Worm (Caenorhabditis elegans) whole organism, young adult: Measurements from ENCODE around the gene ceh-21.

ENCODE experiments used
- B0019.2 ChIP-seq: fragments of 200-800 bp; sonication (Bioruptor generic); conservative IDR thresholded peaks from 2 replicates; pipeline ENCODE4 v1.3.6; 2022; ENCODE audit warnings: missing genetic modification reagents, missing genetic modification characterization, missing compliant biosample characterization
- B0336.3 ChIP-seq: fragments of 200-800 bp; sonication (Bioruptor generic); IDR thresholded peaks from 2 replicates; pipeline ENCODE4 v1.3.6; 2022; ENCODE audit warnings: missing genetic modification characterization, missing compliant biosample characterization
- F37B4.10 ChIP-seq: fragments of 200-800 bp; sonication (Bioruptor generic); IDR thresholded peaks from 2 replicates; pipeline ENCODE4 v1.3.6; 2022; ENCODE audit warnings: missing genetic modification characterization, missing compliant biosample characterization
- F57A8.1 ChIP-seq: fragments of 200-800 bp; sonication (Bioruptor generic); optimal IDR thresholded peaks from 2 replicates; lab custom pipeline; 2018; ENCODE audit warnings: mild to moderate bottlenecking, missing genetic modification characterization, moderate library complexity, missing compliant biosample characterization
- K12H6.12 ChIP-seq: fragments of 200-800 bp; sonication (Bioruptor generic); optimal IDR thresholded peaks from 2 replicates; lab custom pipeline; 2018; ENCODE audit warnings: mild to moderate bottlenecking, missing genetic modification characterization, missing compliant biosample characterization
- Y53F4B.3 ChIP-seq: fragments of 200-800 bp; sonication (Bioruptor generic); IDR thresholded peaks from 2 replicates; pipeline ENCODE4 v1.3.6; 2022; ENCODE audit warnings: missing genetic modification reagents, missing genetic modification characterization, missing compliant biosample characterization
- Y56A3A.18 ChIP-seq: fragments of 200-800 bp; sonication (Bioruptor generic); IDR thresholded peaks from 2 replicates; pipeline ENCODE4 v1.3.6; 2022; ENCODE audit warnings: missing genetic modification reagents, missing genetic modification characterization, missing compliant biosample characterization
- Y79H2A.3 ChIP-seq: fragments of 200-800 bp; sonication (Bioruptor generic); conservative IDR thresholded peaks from 2 replicates; pipeline ENCODE4 v1.3.6; 2022; ENCODE audit warnings: missing genetic modification reagents, missing genetic modification characterization, missing compliant biosample characterization
- akir-1 ChIP-seq: fragments of 200-800 bp; sonication (Bioruptor generic); optimal IDR thresholded peaks from 2 replicates; lab custom pipeline; 2018; ENCODE audit warnings: mild to moderate bottlenecking, missing genetic modification characterization, moderate library complexity, missing compliant biosample characterization
- ama-1 ChIP-seq, 3 experiments: fragments of 150-350 bp in 1 of 3; sonication (generic microtip) in 2 of 3; optimal IDR thresholded peaks; 2 replicates each; lab custom pipeline; 2014 to 2018; ENCODE audit warnings: missing biosample characterization in 2 of 3, missing genetic modification characterization in 2 of 3, missing genetic modification reagents in 2 of 3
- aptf-2 ChIP-seq: fragments of 200-800 bp; sonication (Bioruptor generic); conservative IDR thresholded peaks from 2 replicates; pipeline ENCODE4 v1.3.6; 2022; ENCODE audit warnings: missing genetic modification reagents, missing genetic modification characterization, missing compliant biosample characterization
- aptf-3 ChIP-seq: fragments of 200-800 bp; sonication (Bioruptor generic); IDR thresholded peaks from 2 replicates; pipeline ENCODE4 v1.3.6; 2022; ENCODE audit warnings: missing genetic modification characterization, missing compliant biosample characterization
- atf-7 ChIP-seq: sonication (generic microtip); optimal IDR thresholded peaks from 2 replicates; lab custom pipeline; 2017; ENCODE audit warnings: mild to moderate bottlenecking, missing genetic modification characterization, missing compliant biosample characterization
- cebp-2 ChIP-seq: fragments of 200-800 bp; sonication (Bioruptor generic); IDR thresholded peaks from 2 replicates; pipeline ENCODE4 v1.3.6; 2022; ENCODE audit warnings: missing genetic modification characterization, missing compliant biosample characterization
- ceh-58 ChIP-seq: fragments of 200-800 bp; sonication (Bioruptor generic); IDR thresholded peaks from 2 replicates; pipeline ENCODE4 v1.3.6; 2022; ENCODE audit warnings: missing genetic modification characterization, missing compliant biosample characterization
- ceh-79 ChIP-seq: sonication (generic microtip); optimal IDR thresholded peaks from 2 replicates; lab custom pipeline; 2017; ENCODE audit warnings: mild to moderate bottlenecking, missing genetic modification characterization, missing compliant biosample characterization
- dpl-1 ChIP-seq: fragments of 150-350 bp; optimal IDR thresholded peaks from 2 replicates; lab custom pipeline; 2014; ENCODE audit warnings: missing biosample characterization, missing genetic modification reagents, missing genetic modification characterization
- efl-1 ChIP-seq: fragments of 150-350 bp; optimal IDR thresholded peaks from 2 replicates; lab custom pipeline; 2014; ENCODE audit warnings: missing biosample characterization, missing genetic modification reagents, missing genetic modification characterization
- egrh-3 ChIP-seq: fragments of 200-800 bp; sonication (Bioruptor generic); IDR thresholded peaks from 2 replicates; pipeline ENCODE4 v1.3.6; 2022; ENCODE audit warnings: missing genetic modification reagents, missing genetic modification characterization, missing compliant biosample characterization
- fkh-3 ChIP-seq: sonication (generic microtip); optimal IDR thresholded peaks from 2 replicates; lab custom pipeline; 2016; ENCODE audit warnings: mild to moderate bottlenecking, missing genetic modification characterization, missing compliant biosample characterization
- gei-17 ChIP-seq: fragments of 200-800 bp; sonication (Bioruptor generic); optimal IDR thresholded peaks from 2 replicates; lab custom pipeline; 2018; ENCODE audit warnings: mild to moderate bottlenecking, missing genetic modification characterization, missing compliant biosample characterization
- him-1 ChIP-seq: sonication (generic microtip); optimal IDR thresholded peaks from 2 replicates; lab custom pipeline; 2016; ENCODE audit warnings: missing genotype, missing genetic modification reagents, missing genetic modification characterization, missing compliant biosample characterization
- hlh-12 ChIP-seq: sonication (generic microtip); optimal IDR thresholded peaks from 2 replicates; lab custom pipeline; 2016; ENCODE audit warnings: missing genetic modification characterization, missing compliant biosample characterization
- hlh-26 ChIP-seq: fragments of 200-800 bp; sonication (Bioruptor generic); conservative IDR thresholded peaks from 2 replicates; pipeline ENCODE4 v1.3.6; 2022; ENCODE audit warnings: missing genetic modification reagents, missing genetic modification characterization, missing compliant biosample characterization
- hsf-1 ChIP-seq: fragments of 200-800 bp; sonication (Bioruptor generic); IDR thresholded peaks from 2 replicates; pipeline ENCODE4 v1.3.6; 2022; ENCODE audit warnings: missing genetic modification reagents, missing genetic modification characterization, missing compliant biosample characterization
- let-526 ChIP-seq: fragments of 200-800 bp; sonication (Bioruptor generic); IDR thresholded peaks from 2 replicates; pipeline ENCODE4 v1.3.6; 2022; ENCODE audit warnings: missing genetic modification reagents, missing genetic modification characterization, missing compliant biosample characterization
- lin-26 ChIP-seq: fragments of 200-800 bp; sonication (Bioruptor generic); IDR thresholded peaks from 2 replicates; pipeline ENCODE4 v1.3.6; 2022; ENCODE audit warnings: missing genetic modification reagents, missing genetic modification characterization, missing compliant biosample characterization
- lin-40 ChIP-seq: sonication (generic microtip); optimal IDR thresholded peaks from 2 replicates; lab custom pipeline; 2016; ENCODE audit warnings: missing genetic modification characterization, mild to moderate bottlenecking, missing compliant biosample characterization, missing genotype, missing genetic modification reagents
- lin-54 ChIP-seq: fragments of 200-800 bp; sonication (Bioruptor generic); optimal IDR thresholded peaks from 2 replicates; lab custom pipeline; 2018; ENCODE audit warnings: mild to moderate bottlenecking, missing genetic modification characterization, missing compliant biosample characterization
- lsy-27 ChIP-seq: sonication (generic microtip); optimal IDR thresholded peaks from 2 replicates; lab custom pipeline; 2017; ENCODE audit warnings: missing genetic modification characterization, mild to moderate bottlenecking, missing compliant biosample characterization, antibody characterized with exemption, missing genotype, borderline replicate concordance; ENCODE audit not compliant: insufficient read depth
- madf-6 ChIP-seq: fragments of 200-800 bp; sonication (Bioruptor generic); IDR thresholded peaks from 2 replicates; pipeline ENCODE4 v1.3.6; 2022; ENCODE audit warnings: missing genetic modification reagents, missing genetic modification characterization, missing compliant biosample characterization
- mes-4 ChIP-seq: sonication (generic microtip); optimal IDR thresholded peaks from 2 replicates; lab custom pipeline; 2016; ENCODE audit warnings: missing genotype, missing genetic modification characterization, missing compliant biosample characterization
- nhr-120 ChIP-seq: fragments of 200-800 bp; sonication (Bioruptor generic); IDR thresholded peaks from 2 replicates; pipeline ENCODE4 v1.3.6; 2022; ENCODE audit warnings: missing genetic modification characterization, missing compliant biosample characterization
- nhr-179 ChIP-seq: sonication (generic microtip); optimal IDR thresholded peaks from 2 replicates; lab custom pipeline; 2016; ENCODE audit warnings: mild to moderate bottlenecking, missing genetic modification characterization, missing compliant biosample characterization
- nhr-27 ChIP-seq: fragments of 200-800 bp; sonication (Bioruptor generic); optimal IDR thresholded peaks from 2 replicates; lab custom pipeline; 2018; ENCODE audit warnings: mild to moderate bottlenecking, missing genetic modification characterization, moderate library complexity, missing compliant biosample characterization
- pbrm-1 ChIP-seq: fragments of 200-800 bp; sonication (Bioruptor generic); IDR thresholded peaks from 2 replicates; pipeline ENCODE4 v1.3.6; 2022; ENCODE audit warnings: missing genetic modification reagents, missing genetic modification characterization, missing compliant biosample characterization
- pha-4 ChIP-seq: fragments of 150-350 bp; sonication (generic microtip); optimal IDR thresholded peaks from 2 replicates; lab custom pipeline; 2014; ENCODE audit warnings: missing biosample characterization, missing genetic modification reagents, missing genetic modification characterization
- snpc-1.1 ChIP-seq: sonication (generic microtip); optimal IDR thresholded peaks from 2 replicates; lab custom pipeline; 2017; ENCODE audit warnings: missing genetic modification characterization, mild to moderate bottlenecking, missing compliant biosample characterization, antibody characterized with exemption, moderate library complexity, missing genotype, missing genetic modification reagents; ENCODE audit not compliant: insufficient read depth
- sptf-2 ChIP-seq: fragments of 200-800 bp; sonication (Bioruptor generic); optimal IDR thresholded peaks from 2 replicates; lab custom pipeline; 2018; ENCODE audit warnings: mild to moderate bottlenecking, missing genetic modification characterization, missing compliant biosample characterization
- tbp1 ChIP-seq: fragments of 200-800 bp; sonication (Bioruptor generic); optimal IDR thresholded peaks from 2 replicates; lab custom pipeline; 2018; ENCODE audit warnings: mild to moderate bottlenecking, missing genetic modification characterization, missing compliant biosample characterization
- tlf-1 ChIP-seq: fragments of 200-800 bp; sonication (Bioruptor generic); optimal IDR thresholded peaks from 2 replicates; lab custom pipeline; 2018; ENCODE audit warnings: mild to moderate bottlenecking, missing genetic modification characterization, missing compliant biosample characterization
- unc-130 ChIP-seq: sonication (generic microtip); optimal IDR thresholded peaks from 2 replicates; lab custom pipeline; 2016; ENCODE audit warnings: missing genetic modification reagents, missing genetic modification characterization, missing compliant biosample characterization
- unc-62 ChIP-seq: fragments of 150-350 bp; optimal IDR thresholded peaks from 2 replicates; lab custom pipeline; 2014; ENCODE audit warnings: missing biosample characterization, missing genetic modification reagents, missing genetic modification characterization
- xnd-1 ChIP-seq: sonication (generic microtip); optimal IDR thresholded peaks from 2 replicates; lab custom pipeline; 2016; ENCODE audit warnings: missing genotype, missing genetic modification reagents, missing genetic modification characterization, missing compliant biosample characterization
- zfh-2 ChIP-seq: fragments of 200-800 bp; sonication (Bioruptor generic); conservative IDR thresholded peaks from 2 replicates; pipeline ENCODE4 v1.3.6; 2022; ENCODE audit warnings: missing genetic modification reagents, missing genetic modification characterization, missing compliant biosample characterization
- ztf-26 ChIP-seq: sonication (generic microtip); optimal IDR thresholded peaks from 2 replicates; lab custom pipeline; 2017; ENCODE audit warnings: missing genetic modification characterization, missing compliant biosample characterization
- ztf-28 ChIP-seq: fragments of 200-800 bp; sonication (Bioruptor generic); IDR thresholded peaks from 2 replicates; pipeline ENCODE4 v1.3.6; 2022; ENCODE audit warnings: missing genetic modification reagents, missing genetic modification characterization, missing compliant biosample characterization
- ztf-3 ChIP-seq: fragments of 200-800 bp; sonication (Bioruptor generic); optimal IDR thresholded peaks from 2 replicates; lab custom pipeline; 2018; ENCODE audit warnings: mild to moderate bottlenecking, missing genetic modification characterization, missing compliant biosample characterization

The ceh-21 gene

ce11 chrX:1858616-1859015 lies 6.1 kb upstream of the ceh-21 start (continued):
- peak; percentile 63; the same call in 1 of the 2 replicates for TF ChIP-seq Y56A3A.18
- TF ChIP-seq gei-17 (GFP tag; lab: Kevin White, UChicago) = peak; percentile 82
- TF ChIP-seq zfh-2 = peak; percentile 82
- TF ChIP-seq unc-130 (GFP tag; lab: Kevin White, UChicago) = no peak
- TF ChIP-seq ztf-3 = no peak
- no peak for TF ChIP-seq nhr-179
- 0 out of 2 replicates have a peak, but pooled peaks have one; percentile 55 for TF ChIP-seq cebp-2
- 0 out of 2 replicates have a peak, but pooled peaks have one; percentile 30 for TF ChIP-seq ztf-28 (GFP tag; lab: Robert Waterston, UW)
- no peak for TF ChIP-seq fkh-3 (tag; lab: Kevin White, UChicago)
- TF ChIP-seq lin-40 (tag; lab: Kevin White, UChicago) = no peak
- no peak for TF ChIP-seq efl-1
- peak; percentile 82 for TF ChIP-seq pbrm-1
- no peak for TF ChIP-seq B0019.2 (GFP tag; lab: Robert Waterston, UW)
- TF ChIP-seq lin-54 (GFP tag; lab: Kevin White, UChicago) = peak; percentile 41
- peak; percentile 42 for TF ChIP-seq atf-7 (tag; lab: Kevin White, UChicago)
- TF ChIP-seq nhr-120 (GFP tag; lab: Robert Waterston, UW) = no peak
- peak; percentile 45; the same call in 1 of the 2 replicates for TF ChIP-seq madf-6 (GFP tag; lab: Robert Waterston, UW)
- TF ChIP-seq dpl-1 = no peak
- 0 out of 2 replicates have a peak, but pooled peaks have one; percentile 63 for TF ChIP-seq ceh-58 (GFP tag; lab: Robert Waterston, UW)
- no peak for TF ChIP-seq unc-62 (GFP tag; lab: Kevin White, UChicago)
- no peak for TF ChIP-seq Y79H2A.3 (GFP tag; lab: Robert Waterston, UW)
- TF ChIP-seq K12H6.12 = peak; percentile 4
- no peak for TF ChIP-seq hlh-26
- TF ChIP-seq let-526 (GFP tag; lab: Robert Waterston, UW) = 0 out of 2 replicates have a peak, but pooled peaks have one; percentile 42
- TF ChIP-seq ztf-26 (tag; lab: Kevin White, UChicago) = peak; percentile 48
- no peak for TF ChIP-seq F37B4.10 (GFP tag; lab: Robert Waterston, UW)
- no peak for TF ChIP-seq ceh-79 (tag; lab: Kevin White, UChicago)
- TF ChIP-seq aptf-3 = no peak
- TF ChIP-seq akir-1 (GFP tag; lab: Kevin White, UChicago) = no peak
- TF ChIP-seq egrh-3 (GFP tag; lab: Robert Waterston, UW) = peak; percentile 69
- TF ChIP-seq lsy-27 = no peak
- 0 out of 2 replicates have a peak, but pooled peaks have one; percentile 27 for TF ChIP-seq aptf-2 (GFP tag; lab: Robert Waterston, UW)
- TF ChIP-seq lin-26 = peak; percentile 82; the same call in 1 of the 2 replicates
- TF ChIP-seq snpc-1.1 (tag; lab: Kevin White, UChicago) = peak; percentile 23
- peak; percentile 44; the same call in 1 of the 2 replicates for TF ChIP-seq hsf-1 (GFP tag; lab: Robert Waterston, UW)
- TF ChIP-seq Y53F4B.3 (GFP tag; lab: Robert Waterston, UW) = peak; percentile 11; the same call in 1 of the 2 replicates
- TF ChIP-seq F57A8.1 = no peak
- TF ChIP-seq hlh-12 (tag; lab: Kevin White, UChicago) = no peak
- TF ChIP-seq tlf-1 = peak; percentile 1
- no peak for TF ChIP-seq xnd-1 (tag; lab: Kevin White, UChicago)
- TF ChIP-seq sptf-2 = no peak
- peak; percentile 74 for TF ChIP-seq him-1 (tag; lab: Kevin White, UChicago)
- no peak for TF ChIP-seq nhr-27 (tag; lab: Kevin White, UChicago)
- no peak for TF ChIP-seq pha-4
- TF ChIP-seq ama-1 (optimal IDR thresholded peaks at IDR 0.05; lab: Kevin White, UChicago) = no peak
- TF ChIP-seq ama-1 (GFP tag; optimal IDR thresholded peaks at IDR 0.05; lab: Kevin White, UChicago) = peak in 1 of 2 experiments; percentile 82
- TF ChIP-seq B0336.3 (GFP tag; lab: Robert Waterston, UW) = no peak
- TF ChIP-seq mes-4 (tag; lab: Kevin White, UChicago) = peak; percentile 43
- TF ChIP-seq tbp1 (GFP tag; lab: Kevin White, UChicago) = peak; percentile 95
